Worm (Caenorhabditis elegans) whole organism, young adult: ENCODE data around the gene ttll-15.

ENCODE experiments used
- B0035.1 ChIP-seq: sonication (generic microtip); optimal IDR thresholded peaks from 2 replicates; lab custom pipeline; 2016; ENCODE audit warnings: missing genetic modification characterization, mild to moderate bottlenecking, missing compliant biosample characterization, missing genotype, missing genetic modification reagents
- C06A6.2 ChIP-seq: fragments of 200-800 bp; sonication (Bioruptor generic); conservative IDR thresholded peaks from 2 replicates; pipeline ENCODE4 v1.3.6; 2022; ENCODE audit warnings: missing genetic modification characterization, missing compliant biosample characterization
- D2030.7 ChIP-seq: fragments of 200-800 bp; sonication (Bioruptor generic); IDR thresholded peaks from 2 replicates; pipeline ENCODE4 v1.3.6; 2022; ENCODE audit warnings: missing genetic modification reagents, missing genetic modification characterization, missing compliant biosample characterization
- F22D6.2 ChIP-seq: sonication (generic microtip); optimal IDR thresholded peaks from 2 replicates; lab custom pipeline; 2016; ENCODE audit warnings: mild to moderate bottlenecking, missing genetic modification characterization, missing compliant biosample characterization
- F37B4.10 ChIP-seq: fragments of 200-800 bp; sonication (Bioruptor generic); IDR thresholded peaks from 2 replicates; pipeline ENCODE4 v1.3.6; 2022; ENCODE audit warnings: missing genetic modification characterization, missing compliant biosample characterization
- F52B5.7 ChIP-seq: sonication (generic microtip); optimal IDR thresholded peaks from 2 replicates; lab custom pipeline; 2016; ENCODE audit warnings: mild to moderate bottlenecking, missing genetic modification characterization, missing compliant biosample characterization
- Y53G8AR.9 ChIP-seq: fragments of 200-800 bp; sonication (Bioruptor generic); conservative IDR thresholded peaks from 2 replicates; pipeline ENCODE4 v1.3.6; 2022; ENCODE audit warnings: missing genetic modification reagents, missing genetic modification characterization, missing compliant biosample characterization
- atf-7 ChIP-seq: sonication (generic microtip); optimal IDR thresholded peaks from 2 replicates; lab custom pipeline; 2017; ENCODE audit warnings: mild to moderate bottlenecking, missing genetic modification characterization, missing compliant biosample characterization
- attf-6 ChIP-seq: fragments of 200-800 bp; sonication (Bioruptor generic); IDR thresholded peaks from 2 replicates; pipeline ENCODE4 v1.3.6; 2022; ENCODE audit warnings: missing genetic modification reagents, missing genetic modification characterization, missing compliant biosample characterization
- cebp-1 ChIP-seq, 2 experiments: fragments of 200-800 bp in 1 of 2; sonication (Bioruptor generic) in 1 of 2; sonication (generic microtip) in 1 of 2; IDR thresholded peaks in 1 of 2; optimal IDR thresholded peaks in 1 of 2; 2 replicates each; pipeline versions ENCODE4 v1.3.6 to Lab custom; 2017 to 2022; ENCODE audit warnings: missing compliant biosample characterization in 2 of 2, missing genetic modification characterization in 2 of 2, mild to moderate bottlenecking in 1 of 2, missing genetic modification reagents in 1 of 2, moderate library complexity in 1 of 2
- cebp-2 ChIP-seq: fragments of 200-800 bp; sonication (Bioruptor generic); IDR thresholded peaks from 2 replicates; pipeline ENCODE4 v1.3.6; 2022; ENCODE audit warnings: missing genetic modification characterization, missing compliant biosample characterization
- ceh-27 ChIP-seq: fragments of 200-800 bp; sonication (Bioruptor generic); optimal IDR thresholded peaks from 2 replicates; lab custom pipeline; 2018; ENCODE audit warnings: mild to moderate bottlenecking, missing genetic modification characterization, moderate library complexity, missing compliant biosample characterization
- die-1 ChIP-seq: sonication (generic microtip); optimal IDR thresholded peaks from 2 replicates; lab custom pipeline; 2016; ENCODE audit warnings: missing genotype, mild to moderate bottlenecking, missing genetic modification characterization, missing compliant biosample characterization
- dpl-1 ChIP-seq: fragments of 150-350 bp; optimal IDR thresholded peaks from 2 replicates; lab custom pipeline; 2014; ENCODE audit warnings: missing biosample characterization, missing genetic modification reagents, missing genetic modification characterization
- efl-1 ChIP-seq: fragments of 150-350 bp; optimal IDR thresholded peaks from 2 replicates; lab custom pipeline; 2014; ENCODE audit warnings: missing biosample characterization, missing genetic modification reagents, missing genetic modification characterization
- egl-44 ChIP-seq: fragments of 200-800 bp; sonication (Bioruptor generic); IDR thresholded peaks from 2 replicates; pipeline ENCODE4 v1.3.6; 2022; ENCODE audit warnings: missing genetic modification reagents, missing genetic modification characterization, missing compliant biosample characterization
- ekl-4 ChIP-seq: fragments of 200-800 bp; sonication (Bioruptor generic); IDR thresholded peaks from 2 replicates; pipeline ENCODE4 v1.3.6; 2022; ENCODE audit warnings: missing genetic modification reagents, missing genetic modification characterization, missing compliant biosample characterization
- ets-4 ChIP-seq: fragments of 200-800 bp; sonication (Bioruptor generic); optimal IDR thresholded peaks from 2 replicates; lab custom pipeline; 2018; ENCODE audit warnings: mild to moderate bottlenecking, missing genetic modification characterization, missing compliant biosample characterization
- fkh-3 ChIP-seq: sonication (generic microtip); optimal IDR thresholded peaks from 2 replicates; lab custom pipeline; 2016; ENCODE audit warnings: mild to moderate bottlenecking, missing genetic modification characterization, missing compliant biosample characterization
- gei-17 ChIP-seq: fragments of 200-800 bp; sonication (Bioruptor generic); optimal IDR thresholded peaks from 2 replicates; lab custom pipeline; 2018; ENCODE audit warnings: mild to moderate bottlenecking, missing genetic modification characterization, missing compliant biosample characterization
- let-526 ChIP-seq: fragments of 200-800 bp; sonication (Bioruptor generic); IDR thresholded peaks from 2 replicates; pipeline ENCODE4 v1.3.6; 2022; ENCODE audit warnings: missing genetic modification reagents, missing genetic modification characterization, missing compliant biosample characterization
- let-607 ChIP-seq, 2 experiments: fragments of 200-800 bp in 1 of 2; sonication (Bioruptor generic) in 1 of 2; sonication (generic microtip) in 1 of 2; optimal IDR thresholded peaks; 2 replicates each; lab custom pipeline; 2016 to 2018; ENCODE audit warnings: mild to moderate bottlenecking in 2 of 2, missing compliant biosample characterization in 2 of 2, missing genetic modification characterization in 2 of 2, moderate library complexity in 2 of 2, missing genotype in 1 of 2
- lin-40 ChIP-seq: sonication (generic microtip); optimal IDR thresholded peaks from 2 replicates; lab custom pipeline; 2016; ENCODE audit warnings: missing genetic modification characterization, mild to moderate bottlenecking, missing compliant biosample characterization, missing genotype, missing genetic modification reagents
- lsl-1 ChIP-seq: fragments of 200-800 bp; sonication (Bioruptor generic); optimal IDR thresholded peaks from 2 replicates; lab custom pipeline; 2018; ENCODE audit warnings: mild to moderate bottlenecking, missing genetic modification characterization, moderate library complexity, missing compliant biosample characterization
- lsy-27 ChIP-seq: sonication (generic microtip); optimal IDR thresholded peaks from 2 replicates; lab custom pipeline; 2017; ENCODE audit warnings: missing genetic modification characterization, mild to moderate bottlenecking, missing compliant biosample characterization, antibody characterized with exemption, missing genotype, borderline replicate concordance; ENCODE audit not compliant: insufficient read depth
- madf-3 ChIP-seq: fragments of 200-800 bp; sonication (Bioruptor generic); IDR thresholded peaks from 2 replicates; pipeline ENCODE4 v1.3.6; 2022; ENCODE audit warnings: missing genetic modification reagents, missing genetic modification characterization, missing compliant biosample characterization
- madf-8 ChIP-seq: fragments of 200-800 bp; sonication (Bioruptor generic); conservative IDR thresholded peaks from 2 replicates; pipeline ENCODE4 v1.3.6; 2022; ENCODE audit warnings: missing genetic modification reagents, missing genetic modification characterization, missing compliant biosample characterization
- mel-28 ChIP-seq: sonication (generic microtip); optimal IDR thresholded peaks from 2 replicates; lab custom pipeline; 2016; ENCODE audit warnings: borderline replicate concordance, mild to moderate bottlenecking, missing genetic modification characterization, missing compliant biosample characterization
- mes-4 ChIP-seq: sonication (generic microtip); optimal IDR thresholded peaks from 2 replicates; lab custom pipeline; 2016; ENCODE audit warnings: missing genotype, missing genetic modification characterization, missing compliant biosample characterization
- nfyb-1 ChIP-seq: fragments of 200-800 bp; sonication (Bioruptor generic); IDR thresholded peaks from 2 replicates; pipeline ENCODE4 v1.3.6; 2022; ENCODE audit warnings: missing genetic modification reagents, missing genetic modification characterization, missing compliant biosample characterization
- nhr-80 ChIP-seq: sonication (generic microtip); optimal IDR thresholded peaks from 2 replicates; lab custom pipeline; 2016; ENCODE audit warnings: missing genetic modification characterization, missing compliant biosample characterization
- pha-4 ChIP-seq: fragments of 150-350 bp; sonication (generic microtip); optimal IDR thresholded peaks from 2 replicates; lab custom pipeline; 2014; ENCODE audit warnings: missing biosample characterization, missing genetic modification reagents, missing genetic modification characterization
- rcor-1 ChIP-seq: fragments of 200-800 bp; sonication (Bioruptor generic); IDR thresholded peaks from 2 replicates; pipeline ENCODE4 v1.3.6; 2022; ENCODE audit warnings: missing genetic modification reagents, missing genetic modification characterization, missing compliant biosample characterization
- sdz-38 ChIP-seq: sonication (generic microtip); optimal IDR thresholded peaks from 2 replicates; lab custom pipeline; 2016; ENCODE audit warnings: missing genotype, missing genetic modification characterization, missing compliant biosample characterization
- sea-2 ChIP-seq: fragments of 200-800 bp; sonication (Bioruptor generic); IDR thresholded peaks from 2 replicates; pipeline ENCODE4 v1.3.6; 2022; ENCODE audit warnings: missing genetic modification characterization, missing compliant biosample characterization
- snpc-1.3 ChIP-seq: sonication (generic microtip); optimal IDR thresholded peaks from 2 replicates; lab custom pipeline; 2017; ENCODE audit warnings: missing genetic modification characterization, mild to moderate bottlenecking, missing compliant biosample characterization, antibody characterized with exemption, moderate library complexity, missing genotype, missing genetic modification reagents; ENCODE audit not compliant: insufficient read depth
- sptf-2 ChIP-seq: fragments of 200-800 bp; sonication (Bioruptor generic); optimal IDR thresholded peaks from 2 replicates; lab custom pipeline; 2018; ENCODE audit warnings: mild to moderate bottlenecking, missing genetic modification characterization, missing compliant biosample characterization
- tbp1 ChIP-seq: fragments of 200-800 bp; sonication (Bioruptor generic); optimal IDR thresholded peaks from 2 replicates; lab custom pipeline; 2018; ENCODE audit warnings: mild to moderate bottlenecking, missing genetic modification characterization, missing compliant biosample characterization
- tlf-1 ChIP-seq: fragments of 200-800 bp; sonication (Bioruptor generic); optimal IDR thresholded peaks from 2 replicates; lab custom pipeline; 2018; ENCODE audit warnings: mild to moderate bottlenecking, missing genetic modification characterization, missing compliant biosample characterization
- unc-130 ChIP-seq: sonication (generic microtip); optimal IDR thresholded peaks from 2 replicates; lab custom pipeline; 2016; ENCODE audit warnings: missing genetic modification reagents, missing genetic modification characterization, missing compliant biosample characterization
- unc-62 ChIP-seq: fragments of 150-350 bp; optimal IDR thresholded peaks from 2 replicates; lab custom pipeline; 2014; ENCODE audit warnings: missing biosample characterization, missing genetic modification reagents, missing genetic modification characterization
- ztf-22 ChIP-seq: fragments of 200-800 bp; sonication (Bioruptor generic); optimal IDR thresholded peaks from 2 replicates; lab custom pipeline; 2018; ENCODE audit warnings: mild to moderate bottlenecking, missing genetic modification characterization, moderate library complexity, missing compliant biosample characterization
- ztf-6 ChIP-seq: fragments of 200-800 bp; sonication (Bioruptor generic); IDR thresholded peaks from 2 replicates; pipeline ENCODE4 v1.3.6; 2022; ENCODE audit warnings: missing genetic modification reagents, missing genetic modification characterization, missing compliant biosample characterization

The ttll-15 gene

ce11 chrV:10323537-10323936, 34.8 kb upstream of the ttll-15 start:
- TF ChIP-seq dpl-1 = no peak
- no peak for TF ChIP-seq egl-44 (GFP tag; lab: Robert Waterston, UW)
- TF ChIP-seq B0035.1 (tag; lab: Kevin White, UChicago) = no peak
- no peak for TF ChIP-seq attf-6 (GFP tag; lab: Robert Waterston, UW)
- TF ChIP-seq sptf-2 (GFP tag; lab: Kevin White, UChicago) = no peak
- TF ChIP-seq fkh-3 (tag; lab: Kevin White, UChicago) = no peak
- no peak for TF ChIP-seq mel-28 (tag; lab: Kevin White, UChicago)
- no peak for TF ChIP-seq lsl-1 (GFP tag; lab: Kevin White, UChicago)
- no peak for TF ChIP-seq snpc-1.3 (tag; lab: Kevin White, UChicago)
- no peak for TF ChIP-seq mes-4 (tag; lab: Kevin White, UChicago)
- no peak for TF ChIP-seq die-1 (tag; lab: Kevin White, UChicago)
- no peak for TF ChIP-seq F37B4.10

ce11 chrV:10328080-10328479, 30.3 kb upstream of the ttll-15 start:
- TF ChIP-seq tbp1 (GFP tag; lab: Kevin White, UChicago) = no peak
- no peak for TF ChIP-seq Y53G8AR.9 (GFP tag; lab: Robert Waterston, UW)
- TF ChIP-seq lsy-27 (tag; lab: Kevin White, UChicago) = no peak
- TF ChIP-seq tlf-1 (GFP tag; lab: Kevin White, UChicago) = no peak
- TF ChIP-seq egl-44 (GFP tag; lab: Robert Waterston, UW) = no peak
- TF ChIP-seq let-526 (GFP tag; lab: Robert Waterston, UW) = no peak
- TF ChIP-seq attf-6 (GFP tag; lab: Robert Waterston, UW) = no peak
- TF ChIP-seq unc-130 (GFP tag; lab: Kevin White, UChicago) = no peak
- TF ChIP-seq ekl-4 (GFP tag; lab: Robert Waterston, UW) = no peak
- no peak for TF ChIP-seq let-607 (tag; optimal IDR thresholded peaks at IDR 0.05; lab: Kevin White, UChicago)
- TF ChIP-seq ztf-6 (GFP tag; lab: Robert Waterston, UW) = no peak
- TF ChIP-seq ceh-27 = no peak
- no peak for TF ChIP-seq F52B5.7 (tag; lab: Kevin White, UChicago)
- no peak for TF ChIP-seq die-1 (tag; lab: Kevin White, UChicago)
- no peak for TF ChIP-seq madf-8

- TF ChIP-seq madf-3 = 0 out of 2 replicates have a peak, but pooled peaks have one; percentile 22
- no peak for TF ChIP-seq sdz-38 (tag; lab: Kevin White, UChicago)
- TF ChIP-seq die-1 (tag; lab: Kevin White, UChicago) = no peak
- TF ChIP-seq efl-1 (GFP tag; lab: Kevin White, UChicago) = no peak
- no peak for TF ChIP-seq D2030.7 (GFP tag; lab: Robert Waterston, UW)
- no peak for TF ChIP-seq let-607 (tag; optimal IDR thresholded peaks at IDR 0.05; lab: Kevin White, UChicago)
- TF ChIP-seq gei-17 (GFP tag; lab: Kevin White, UChicago) = no peak
These were observed 26.3 kb upstream of the ttll-15 start, which contains the start of gene crm-1 for ce11 chrV:10332012-10332411. crm-1 (minus strand) TSS chrV:10332112.

- peak; percentile 71 for TF ChIP-seq unc-62 (GFP tag; lab: Kevin White, UChicago)
- TF ChIP-seq egl-44 (GFP tag; lab: Robert Waterston, UW) = 0 out of 2 replicates have a peak, but pooled peaks have one; percentile 17
- peak; percentile 97 for TF ChIP-seq nhr-80 (tag; lab: Kevin White, UChicago)
- TF ChIP-seq F22D6.2 (tag; lab: Kevin White, UChicago) = no peak
- peak; percentile 60 for TF ChIP-seq ets-4 (GFP tag; lab: Kevin White, UChicago)
- TF ChIP-seq rcor-1 = no peak
- peak; percentile 78 for TF ChIP-seq atf-7 (tag; lab: Kevin White, UChicago)
- TF ChIP-seq pha-4 (tag; lab: Kevin White, UChicago) = no peak
- TF ChIP-seq ztf-22 (GFP tag; lab: Kevin White, UChicago) = peak; percentile 63
- 0 out of 2 replicates have a peak, but pooled peaks have one; percentile 11 for TF ChIP-seq C06A6.2 (GFP tag; lab: Robert Waterston, UW)
- no peak for TF ChIP-seq nfyb-1
- peak; percentile 6 for TF ChIP-seq tbp1 (GFP tag; lab: Kevin White, UChicago)
- peak; percentile 33 to 43 for TF ChIP-seq let-607 (tag; optimal IDR thresholded peaks at IDR 0.05; lab: Kevin White, UChicago)
- no peak for TF ChIP-seq cebp-2 (GFP tag; lab: Robert Waterston, UW)
- TF ChIP-seq gei-17 (GFP tag; lab: Kevin White, UChicago) = no peak
- TF ChIP-seq cebp-1 (GFP tag; IDR thresholded peaks at IDR 0.05; lab: Robert Waterston, UW) = no peak
- TF ChIP-seq cebp-1 (tag; optimal IDR thresholded peaks at IDR 0.05; lab: Kevin White, UChicago) = peak; percentile 57
- no peak for TF ChIP-seq sea-2 (GFP tag; lab: Robert Waterston, UW)
- no peak for TF ChIP-seq lin-40
These were observed 24.5 kb upstream of the ttll-15 start for ce11 chrV:10333843-10334242.
